Worm (Caenorhabditis elegans) whole organism, L4/young adult: ENCODE results near the gene F08F3.8.

ENCODE experiments used
- dao-5 ChIP-seq: sonication (generic microtip); optimal IDR thresholded peaks from 2 replicates; lab custom pipeline; 2016; ENCODE audit warnings: missing genotype, missing genetic modification characterization, moderate library complexity, missing compliant biosample characterization
- him-1 ChIP-seq: sonication (generic microtip); optimal IDR thresholded peaks from 2 replicates; lab custom pipeline; 2016; ENCODE audit warnings: missing genotype, missing genetic modification reagents, missing genetic modification characterization, missing compliant biosample characterization

DNA sequence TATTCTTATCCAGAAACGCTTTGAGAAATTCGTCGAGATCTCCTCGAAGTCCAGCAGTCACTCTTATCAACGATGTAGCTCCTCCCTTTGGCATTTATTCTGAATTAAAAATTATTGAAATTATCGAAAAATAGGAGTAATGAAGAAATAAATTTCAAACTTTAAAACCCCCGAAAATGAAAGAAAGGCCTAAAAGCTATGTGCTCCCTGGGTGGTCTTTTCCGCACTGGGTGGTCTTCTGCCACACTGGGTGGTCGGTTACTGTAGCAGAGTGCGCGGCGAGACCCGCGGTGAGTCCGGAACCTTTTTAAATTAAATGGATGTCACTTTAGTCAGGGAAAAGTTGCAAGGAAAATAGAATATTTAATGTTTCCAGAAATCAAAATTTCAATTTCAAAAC lies 6.7 kb upstream of the F08F3.8 start, which contains the start of gene snpc-1.3:
- TF ChIP-seq dao-5 (no peak), him-1 (tag; lab: Kevin White, UChicago) (no peak)
